Fruit fly (Drosophila melanogaster): ENCODE measurements around the gene ND-20L.

DNA sequence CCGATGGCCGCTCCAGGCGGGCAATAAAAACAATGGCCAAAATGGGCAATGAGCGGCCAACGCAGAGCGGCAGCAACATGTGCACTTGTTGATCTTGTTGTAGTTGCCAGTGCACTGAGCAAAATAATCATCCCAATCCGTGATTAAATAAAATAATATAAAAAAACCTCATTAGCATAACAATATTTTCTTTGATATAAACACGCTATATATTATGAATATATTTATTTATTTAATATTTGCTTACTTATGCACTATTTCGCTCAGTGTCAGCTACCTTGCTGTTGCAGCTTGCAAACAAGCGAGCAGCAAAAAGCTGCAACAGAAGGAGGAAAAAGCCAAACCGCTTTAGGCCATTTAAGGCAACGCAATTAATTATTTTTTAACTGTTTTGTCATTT is 3.8 kb downstream of the ND-20L start:
- TF ChIP-seq CG8478 (optimal IDR thresholded peaks at IDR 0.05), result no peak
- no peak for TF ChIP-seq CTCF (optimal IDR thresholded peaks at IDR 0.05)
